Fruit fly (Drosophila melanogaster): ENCODE data around the gene Rpn3.

Rpn3 gene

DNA sequence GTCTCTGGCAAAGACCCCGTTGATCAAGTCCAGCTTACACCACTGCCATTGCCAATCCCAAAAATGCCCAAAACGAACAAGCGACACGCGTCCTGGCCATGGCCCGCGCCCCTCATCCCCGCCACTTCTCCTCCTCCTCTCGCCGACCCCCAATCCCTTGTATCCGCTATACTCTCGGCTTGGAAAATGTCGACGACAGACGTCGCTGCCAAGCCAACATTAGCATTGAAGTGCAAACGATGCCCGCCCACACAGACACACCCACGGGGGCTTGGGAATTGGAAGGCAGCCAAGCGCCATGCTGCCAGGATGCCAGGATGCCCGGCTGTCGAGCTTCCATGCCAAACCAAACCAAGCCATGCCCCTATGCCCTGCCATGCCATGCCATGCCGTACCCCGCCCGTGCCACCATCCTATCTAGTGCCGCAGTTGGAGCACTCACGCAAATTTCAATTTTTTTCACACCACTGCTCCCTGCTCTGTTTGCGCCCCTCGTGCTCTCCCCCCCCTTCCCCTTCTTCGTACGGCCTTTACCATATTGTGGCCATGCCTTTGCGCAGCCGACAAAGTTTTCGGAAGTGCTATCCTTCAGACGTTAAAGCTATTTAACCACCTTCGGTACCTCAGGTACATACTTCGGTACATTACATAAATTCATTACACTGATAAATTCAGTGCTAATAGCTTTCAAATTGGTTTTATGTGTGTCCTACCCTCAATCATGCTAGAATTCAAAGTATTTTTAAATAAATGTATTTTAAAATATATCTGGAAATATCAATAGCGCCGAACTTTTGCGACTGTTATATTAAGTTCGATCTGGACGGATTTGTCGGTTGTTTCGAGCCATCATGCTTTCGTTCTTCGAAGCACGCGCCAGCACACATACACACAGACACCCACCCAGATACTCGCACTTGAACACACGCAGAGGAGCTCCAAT is 30.0 kb upstream of the Rpn3 start (continued):
- TF ChIP-seq schlank (tag; optimal IDR thresholded peaks at IDR 0.05) (peak; percentile 31), NfI (GFP tag; optimal IDR thresholded peaks at IDR 0.05) (peak; percentile 83), CG8765 (GFP tag; IDR thresholded peaks at IDR 0.05) (no peak), CG13775 (GFP tag; optimal IDR thresholded peaks at IDR 0.05) (peak; percentile 68), Dp (GFP tag; optimal IDR thresholded peaks at IDR 0.05) (no peak), tio (GFP tag; optimal IDR thresholded peaks at IDR 0.05) (peak; percentile 67), ftz-f1 (GFP tag; optimal IDR thresholded peaks at IDR 0.05) (no peak), CG11456 (GFP tag; IDR thresholded peaks at IDR 0.05) (peak; percentile 65), Dip3 (GFP tag; optimal IDR thresholded peaks at IDR 0.05) (no peak), unpg (GFP tag; optimal IDR thresholded peaks at IDR 0.05) (peak; percentile 78), CG11085 (GFP tag; IDR thresholded peaks at IDR 0.05) (0 out of 2 replicates have a peak, but pooled peaks have one; percentile 25), gsb-n (tag; optimal IDR thresholded peaks at IDR 0.05) (peak; percentile 65), CG33557 (GFP tag; optimal IDR thresholded peaks at IDR 0.05) (peak; percentile 37), CG3281 (GFP tag; optimal IDR thresholded peaks at IDR 0.05) (peak; percentile 73), sim (GFP tag; IDR thresholded peaks at IDR 0.05) (no peak), CkIIα-i1 (GFP tag; IDR thresholded peaks at IDR 0.05) (no peak), CG9215 (GFP tag; IDR thresholded peaks at IDR 0.05) (peak; percentile 49; the same call in 1 of the 2 replicates), Spps (tag; optimal IDR thresholded peaks at IDR 0.05) (peak; percentile 49), CG11504 (tag; optimal IDR thresholded peaks at IDR 0.05) (peak; percentile 86), tll (GFP tag; optimal IDR thresholded peaks at IDR 0.05) (no peak), CG9437 (GFP tag; optimal IDR thresholded peaks at IDR 0.05) (peak; percentile 76), ato (GFP tag; IDR thresholded peaks at IDR 0.05; ENCODE audit: partially characterized antibody) (no peak), stc (GFP tag; IDR thresholded peaks at IDR 0.05) (0 out of 2 replicates have a peak, but pooled peaks have one; percentile 39), her (GFP tag; optimal IDR thresholded peaks at IDR 0.05) (no peak), dmrt11E (tag; optimal IDR thresholded peaks at IDR 0.05) (peak; percentile 55), Aef1 (GFP tag; IDR thresholded peaks at IDR 0.05) (peak; percentile 41; the same call in 2 of the 3 replicates), CG11723 (GFP tag; optimal IDR thresholded peaks at IDR 0.05) (peak; percentile 55), CG6813 (GFP tag; optimal IDR thresholded peaks at IDR 0.05) (peak; percentile 57), da (GFP tag; optimal IDR thresholded peaks at IDR 0.05) (no peak), chn (GFP tag; optimal IDR thresholded peaks at IDR 0.05) (peak; percentile 49), pros (GFP tag; optimal IDR thresholded peaks at IDR 0.05) (no peak), CG6654 (GFP tag; optimal IDR thresholded peaks at IDR 0.05) (peak; percentile 38), CG10267 (tag; optimal IDR thresholded peaks at IDR 0.05) (peak; percentile 68), dm (GFP tag; optimal IDR thresholded peaks at IDR 0.05) (no peak), CG43689 (GFP tag; IDR thresholded peaks at IDR 0.05) (peak; percentile 31; the same call in 1 of the 2 replicates), ci (GFP tag; IDR thresholded peaks at IDR 0.05) (peak; percentile 76; the same call in 2 of the 3 replicates), Optix (GFP tag; IDR thresholded peaks at IDR 0.05) (no peak), CG10209 (GFP tag; optimal IDR thresholded peaks at IDR 0.05) (peak; percentile 81), ERR (GFP tag; optimal IDR thresholded peaks at IDR 0.05) (no peak), D19A (tag; optimal IDR thresholded peaks at IDR 0.05) (peak; percentile 82), Ptx1 (GFP tag; IDR thresholded peaks at IDR 0.05) (peak; percentile 86), dpn (GFP tag; optimal IDR thresholded peaks at IDR 0.05) (peak; percentile 4 to 72), CG30431 (GFP tag; optimal IDR thresholded peaks at IDR 0.05) (peak; percentile 69), CG4404 (GFP tag; IDR thresholded peaks at IDR 0.05) (no peak), ranshi (GFP tag; IDR thresholded peaks at IDR 0.05) (peak; percentile 52; the same call in 1 of the 2 replicates), PHDP (tag; optimal IDR thresholded peaks at IDR 0.05) (peak; percentile 85), zen (tag; optimal IDR thresholded peaks at IDR 0.05) (peak; percentile 4), CG14965 (GFP tag; optimal IDR thresholded peaks at IDR 0.05; ENCODE audit: borderline replicate concordance) (no peak)
